Worm (Caenorhabditis elegans): ENCODE results near the gene irld-38.

ce11 chrV:2992060-2992459 is 40.2 kb downstream of the irld-38 start:
- TF ChIP-seq hlh-1 (tag; optimal IDR thresholded peaks at IDR 0.05), result no peak
- no peak for TF ChIP-seq unc-62 (GFP tag; optimal IDR thresholded peaks at IDR 0.05)
- no peak for TF ChIP-seq lin-13 (tag; optimal IDR thresholded peaks at IDR 0.05)
- TF ChIP-seq unc-39 (tag; optimal IDR thresholded peaks at IDR 0.05), result no peak
- TF ChIP-seq snpc-4 (tag; optimal IDR thresholded peaks at IDR 0.05), result no peak
- no peak for TF ChIP-seq pha-4 (tag; optimal IDR thresholded peaks at IDR 0.05)
- TF ChIP-seq nhr-76 (tag; optimal IDR thresholded peaks at IDR 0.05), result no peak
- TF ChIP-seq nhr-12 (tag; optimal IDR thresholded peaks at IDR 0.05), result no peak
- TF ChIP-seq ces-1 (GFP tag; optimal IDR thresholded peaks at IDR 0.05), result no peak
- TF ChIP-seq ztf-11 (tag; optimal IDR thresholded peaks at IDR 0.05), result no peak

All from whole organism, mixed stage, embryonic.